Worm (Caenorhabditis elegans) whole organism, L4 larva: ENCODE measurements around the gene lev-8.

Source experiments
- T20F7.1 ChIP-seq: fragments of 200-800 bp; sonication (Bioruptor generic); optimal IDR thresholded peaks from 2 replicates; lab custom pipeline; 2018; ENCODE audit warnings: mild to moderate bottlenecking, missing genetic modification characterization, missing compliant biosample characterization
- jun-1 ChIP-seq: fragments of 150-350 bp; optimal IDR thresholded peaks from 2 replicates; lab custom pipeline; 2014; ENCODE audit warnings: missing biosample characterization, missing genetic modification reagents, missing genetic modification characterization
- mdt-29 ChIP-seq: fragments of 200-800 bp; sonication (Bioruptor generic); IDR thresholded peaks from 2 replicates; pipeline ENCODE4 v1.3.6; 2022; ENCODE audit warnings: missing genetic modification reagents, missing genetic modification characterization, missing compliant biosample characterization
- nhr-42 ChIP-seq: fragments of 200-800 bp; sonication (Bioruptor generic); IDR thresholded peaks from 2 replicates; pipeline ENCODE4 v1.3.6; 2022; ENCODE audit warnings: missing genetic modification characterization, missing compliant biosample characterization
- zfp-2 ChIP-seq: sonication (generic microtip); optimal IDR thresholded peaks from 2 replicates; lab custom pipeline; 2016; ENCODE audit warnings: mild to moderate bottlenecking, missing genetic modification characterization, missing compliant biosample characterization

lev-8 gene

DNA sequence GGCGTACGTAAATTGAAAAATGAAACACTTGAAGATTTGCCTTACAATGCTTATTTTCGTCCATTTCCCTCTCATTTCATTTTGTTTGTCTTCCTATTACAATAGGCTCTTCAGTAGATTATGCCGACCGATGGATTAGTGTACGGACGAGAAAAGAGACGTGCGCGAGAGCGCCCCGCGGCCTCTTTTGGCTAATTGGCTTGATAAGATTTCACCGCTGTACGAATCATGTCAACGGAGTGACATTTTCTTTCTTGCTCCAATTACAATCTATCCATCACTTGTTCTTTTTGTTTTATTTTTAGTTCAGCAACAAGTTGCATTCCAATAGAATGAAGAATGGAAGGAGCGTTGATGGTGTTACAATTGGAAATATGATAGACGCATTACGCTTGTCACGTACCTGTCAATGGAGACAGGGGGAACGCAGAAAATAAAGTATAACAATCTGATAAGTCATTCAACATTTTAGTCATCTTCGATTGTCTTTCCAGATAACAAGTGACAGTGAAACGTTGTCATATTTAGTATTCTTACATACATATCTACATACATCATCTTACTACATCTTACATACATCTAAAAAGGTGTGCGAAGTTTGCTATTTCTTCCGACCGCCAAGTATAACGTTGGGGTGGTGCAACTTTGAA lies 47.5 kb downstream of the lev-8 start (continued):
- TF ChIP-seq nhr-42 (GFP tag; lab: Robert Waterston, UW) (no peak), jun-1 (tag; lab: Kevin White, UChicago) (no peak), T20F7.1 (GFP tag; lab: Kevin White, UChicago) (peak; percentile 24), mdt-29 (GFP tag; lab: Robert Waterston, UW) (no peak), zfp-2 (tag; lab: Kevin White, UChicago) (no peak)
